Fruit fly (Drosophila melanogaster) whole organism, wandering third instar larva: Measurements from ENCODE around the gene SmydA-2.
A peak's percentile ranks its signal among the peaks of the same experiment; 100 is the strongest.

Source experiments
- Abd-B ChIP-seq: fragments of >200 bp; optimal IDR thresholded peaks from 2 replicates; lab custom pipeline; 2017; ENCODE audit warnings: missing biosample characterization, missing genetic modification characterization
- Jra ChIP-seq: sonication (Bioruptor generic); optimal IDR thresholded peaks from 2 replicates; lab custom pipeline; 2016; ENCODE audit warnings: missing biosample characterization, missing genetic modification characterization
- Mio ChIP-seq: sonication (Bioruptor generic); optimal IDR thresholded peaks from 2 replicates; lab custom pipeline; 2016; ENCODE audit warnings: missing biosample characterization, missing genetic modification characterization
- OdsH ChIP-seq: fragments of 200-800 bp; sonication (Bioruptor generic); optimal IDR thresholded peaks from 2 replicates; lab custom pipeline; 2016; ENCODE audit warnings: missing biosample characterization, mild to moderate bottlenecking, missing genetic modification characterization
- Sp1 ChIP-seq: fragments of 200-800 bp; sonication (Bioruptor generic); optimal IDR thresholded peaks from 3 replicates; lab custom pipeline; 2019; ENCODE audit warnings: missing biosample characterization, mild to moderate bottlenecking, missing genetic modification characterization, moderate library complexity
- Vsx2 ChIP-seq: fragments of 200-300, 225-300 bp; sonication (Bioruptor generic); optimal IDR thresholded peaks from 2 replicates; lab custom pipeline; 2018; ENCODE audit warnings: missing biosample characterization, missing genetic modification characterization; ENCODE audit not compliant: partially characterized antibody
- br ChIP-seq: fragments of 200-800 bp; sonication (Bioruptor generic); optimal IDR thresholded peaks from 2 replicates; lab custom pipeline; 2016; ENCODE audit warnings: missing biosample characterization, missing genetic modification characterization
- foxo ChIP-seq, 2 experiments: fragments of 200-800 bp; sonication (Bioruptor generic); optimal IDR thresholded peaks; 2 replicates in 1 of 2; 3 replicates in 1 of 2; lab custom pipeline; 2016 to 2017; ENCODE audit warnings: missing biosample characterization in 2 of 2, missing genetic modification characterization in 2 of 2
- h ChIP-seq: fragments of 200-800 bp; sonication (Bioruptor generic); optimal IDR thresholded peaks from 3 replicates; lab custom pipeline; 2016; ENCODE audit warnings: missing biosample characterization, mild to moderate bottlenecking, missing genetic modification characterization
- jim ChIP-seq: fragments of 175-275, 200-325 bp; sonication (Bioruptor generic); optimal IDR thresholded peaks from 2 replicates; lab custom pipeline; 2016; ENCODE audit warnings: missing biosample characterization, mild to moderate bottlenecking, missing genetic modification characterization
- pan ChIP-seq: fragments of >200 bp; optimal IDR thresholded peaks from 2 replicates; lab custom pipeline; 2017
- psq ChIP-seq: fragments of 200-800 bp; sonication (Bioruptor generic); optimal IDR thresholded peaks from 3 replicates; lab custom pipeline; 2017; ENCODE audit warnings: missing biosample characterization, mild to moderate bottlenecking, missing genetic modification characterization, moderate library complexity
- usp ChIP-seq: fragments of >200 bp; optimal IDR thresholded peaks from 2 replicates; lab custom pipeline; 2017; ENCODE audit warnings: missing biosample characterization, missing genetic modification characterization

DNA sequence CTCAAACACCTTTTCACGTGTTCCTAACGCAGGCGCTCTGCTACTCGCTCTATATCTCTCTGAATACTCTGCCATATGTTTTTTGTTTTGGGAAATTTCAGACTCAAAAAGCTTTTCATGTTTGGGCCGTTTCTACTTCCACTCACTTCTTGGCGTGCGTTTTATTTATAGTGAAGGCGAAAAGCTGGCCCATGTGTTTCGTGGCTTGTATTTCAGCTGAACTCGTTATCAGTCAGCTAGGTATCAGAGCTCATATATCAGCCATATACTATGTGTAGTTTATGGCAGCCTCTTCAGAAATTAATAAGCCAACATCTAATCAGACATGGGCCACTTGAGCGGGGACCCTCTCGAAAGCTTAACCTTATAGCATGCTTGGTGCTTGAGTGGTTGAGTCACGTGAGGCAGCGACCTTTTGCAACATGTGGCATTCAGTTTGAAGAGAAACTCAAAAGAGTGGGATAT, 8.5 kb downstream of the SmydA-2 start:
- peak; percentile 5 for TF ChIP-seq Sp1
- no peak for TF ChIP-seq psq (GFP tag; lab: Kevin White, UChicago)
- TF ChIP-seq Abd-B (GFP tag; lab: Kevin White, UChicago) = no peak
- TF ChIP-seq OdsH (GFP tag; lab: Kevin White, UChicago) = no peak
- TF ChIP-seq Vsx2 (GFP tag; lab: Kevin White, UChicago) = no peak
- no peak for TF ChIP-seq br (GFP tag; lab: Kevin White, UChicago)
- TF ChIP-seq Jra (GFP tag; lab: Kevin White, UChicago) = no peak
- no peak for TF ChIP-seq usp (GFP tag; lab: Kevin White, UChicago)
- TF ChIP-seq jim = no peak
- no peak for TF ChIP-seq Mio (GFP tag; lab: Kevin White, UChicago)
- no peak for TF ChIP-seq h (GFP tag; lab: Kevin White, UChicago)
- no peak for TF ChIP-seq pan (lab: Kevin White, UChicago)
- TF ChIP-seq foxo (GFP tag; optimal IDR thresholded peaks at IDR 0.05; lab: Kevin White, UChicago) = no peak
